Worm (Caenorhabditis elegans): ENCODE results near the gene col-131.

col-131 gene

DNA sequence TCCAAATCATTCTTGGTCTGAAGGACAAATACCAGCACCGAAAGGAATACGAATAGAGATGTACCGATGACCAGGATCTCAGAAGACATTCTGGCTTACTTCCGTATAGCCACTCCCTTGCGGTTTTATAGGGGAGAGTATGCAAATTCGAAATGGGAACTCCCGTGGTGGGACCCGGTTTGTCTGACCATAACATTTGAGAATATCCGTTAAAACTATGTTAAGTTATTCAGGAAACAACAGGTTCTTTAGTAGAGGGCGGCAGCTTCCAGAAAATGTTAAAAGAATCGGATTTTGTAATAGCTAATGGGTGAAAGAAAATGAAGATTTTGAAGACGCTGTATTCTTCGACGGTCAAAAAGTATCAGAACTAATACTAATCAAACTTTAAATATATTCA is at the start of gene col-131:
col-131 (minus strand) TSS at position 101 of the 400 bp plus-strand sequence.
- TF ChIP-seq nhr-179 (tag; optimal IDR thresholded peaks at IDR 0.05) (no peak), fkh-3 (tag; optimal IDR thresholded peaks at IDR 0.05) (no peak), snpc-4 (GFP tag; optimal IDR thresholded peaks at IDR 0.05) (no peak), snpc-4 (tag; optimal IDR thresholded peaks at IDR 0.05) (no peak)

DNA sequence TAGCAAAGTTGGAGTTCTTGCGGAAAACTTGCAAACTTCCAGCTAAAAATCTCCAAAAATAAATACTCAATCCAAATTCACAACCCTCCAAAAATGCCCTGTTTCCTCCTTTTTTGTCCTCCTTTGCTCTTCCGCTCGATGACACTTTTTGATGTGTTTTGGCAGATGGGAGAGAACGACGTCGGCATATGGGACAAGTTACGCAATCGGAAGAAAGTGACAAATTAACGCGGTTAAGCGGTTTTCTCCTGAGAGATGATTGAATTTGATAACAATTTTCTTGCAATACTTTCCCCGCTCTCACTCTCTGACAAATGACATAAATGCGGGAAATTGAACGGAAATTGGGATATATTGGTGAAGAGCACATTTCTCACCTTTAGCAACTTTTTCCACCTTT is 49.6 kb upstream of the col-131 start:
- TF ChIP-seq F57C9.4 (tag; optimal IDR thresholded peaks at IDR 0.05) (no peak), ceh-91 (GFP tag; IDR thresholded peaks at IDR 0.05) (no peak), F22D6.2 (tag; optimal IDR thresholded peaks at IDR 0.05) (no peak), dpff-1 (tag; optimal IDR thresholded peaks at IDR 0.05) (no peak), nfya-1 (tag; optimal IDR thresholded peaks at IDR 0.05; ENCODE audit: borderline replicate concordance, insufficient read depth) (no peak), T26A5.8 (tag; optimal IDR thresholded peaks at IDR 0.05) (no peak)

- no peak for TF ChIP-seq ztf-18 (tag; optimal IDR thresholded peaks at IDR 0.05)
- TF ChIP-seq hrde-1 (tag; optimal IDR thresholded peaks at IDR 0.05; ENCODE audit: borderline replicate concordance): no peak
- no peak for TF ChIP-seq lsy-27 (tag; optimal IDR thresholded peaks at IDR 0.05; ENCODE audit: borderline replicate concordance, insufficient read depth)
- no peak for TF ChIP-seq F10E7.11 (tag; optimal IDR thresholded peaks at IDR 0.05)
- no peak for TF ChIP-seq zim-3 (tag; optimal IDR thresholded peaks at IDR 0.05)
- TF ChIP-seq mcd-1 (GFP tag; IDR thresholded peaks at IDR 0.05): no peak
- no peak for TF ChIP-seq nhr-179 (tag; optimal IDR thresholded peaks at IDR 0.05)
- no peak for TF ChIP-seq B0019.2 (GFP tag; conservative IDR thresholded peaks at IDR 0.05)
- TF ChIP-seq madf-8 (GFP tag; conservative IDR thresholded peaks at IDR 0.05): no peak
- TF ChIP-seq pha-4 (tag; optimal IDR thresholded peaks at IDR 0.05): no peak
These were observed 45.9 kb upstream of the col-131 start, which contains the start of gene best-2 for ce11 chrIV:13112982-13113381. Gene best-2, minus strand, starts transcription at chrIV:13113082.

- TF ChIP-seq madf-3 (GFP tag; IDR thresholded peaks at IDR 0.05) (no peak), atf-7 (tag; optimal IDR thresholded peaks at IDR 0.05) (no peak), egl-44 (GFP tag; IDR thresholded peaks at IDR 0.05) (no peak), tbx-9 (tag; optimal IDR thresholded peaks at IDR 0.05; ENCODE audit: borderline replicate concordance) (no peak), nfya-1 (tag; optimal IDR thresholded peaks at IDR 0.05; ENCODE audit: borderline replicate concordance, insufficient read depth) (no peak), pha-4 (tag; optimal IDR thresholded peaks at IDR 0.05) (no peak), chd-7 (tag; optimal IDR thresholded peaks at IDR 0.05) (no peak), gei-17 (GFP tag; optimal IDR thresholded peaks at IDR 0.05) (no peak), T26A5.8 (tag; optimal IDR thresholded peaks at IDR 0.05) (no peak), C17E4.6 (GFP tag; IDR thresholded peaks at IDR 0.05) (no peak)
These were observed 43.8 kb upstream of the col-131 start for ce11 chrIV:13110876-13111275.

DNA sequence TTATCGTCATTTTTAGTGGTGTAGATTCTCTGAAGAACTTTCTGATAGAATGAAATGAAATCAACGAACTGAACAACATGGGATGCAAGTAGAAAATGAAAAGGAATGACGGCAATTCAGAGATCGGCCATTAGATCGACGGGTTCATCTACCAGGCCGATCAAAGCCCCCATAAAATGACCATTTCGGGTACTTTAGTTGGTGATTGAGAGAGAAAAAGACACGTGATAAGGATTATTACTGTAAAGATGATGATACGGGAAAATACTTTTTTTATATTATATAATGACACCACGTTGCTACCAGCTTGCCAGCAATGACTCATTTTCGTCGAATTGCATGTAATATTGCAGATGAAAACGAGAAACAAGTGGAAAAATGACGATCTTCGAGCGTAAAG is 42.7 kb upstream of the col-131 start, which contains the start of gene best-1:
best-1 (minus strand) TSS at position 29 of the 400 bp plus-strand sequence.
- TF ChIP-seq F37B4.10 (GFP tag; IDR thresholded peaks at IDR 0.05): no peak
- peak; percentile 24 for TF ChIP-seq lin-40 (tag; optimal IDR thresholded peaks at IDR 0.05)
- TF ChIP-seq F57C9.4 (tag; optimal IDR thresholded peaks at IDR 0.05): no peak

DNA sequence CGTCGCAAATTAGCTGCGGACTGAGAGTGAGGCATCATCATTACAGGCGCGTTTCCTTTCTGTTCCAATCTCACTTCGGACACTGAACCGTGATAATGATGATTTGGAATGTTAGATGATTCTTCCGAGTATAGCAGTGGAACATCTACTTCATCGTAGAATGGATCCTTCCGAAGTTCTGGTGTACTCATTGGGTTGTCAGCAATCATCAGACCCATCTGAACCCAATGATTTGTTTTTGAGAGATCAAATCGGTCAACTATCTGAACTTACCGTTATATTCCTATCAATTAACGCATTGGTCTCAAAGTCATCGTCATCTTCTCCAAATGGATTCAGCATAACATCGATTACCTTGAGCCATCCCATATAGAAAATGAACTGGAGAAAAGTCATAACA is 41.3 kb upstream of the col-131 start:
- no peak for TF ChIP-seq attf-3 (GFP tag; conservative IDR thresholded peaks at IDR 0.05)
- TF ChIP-seq T26A5.8 (tag; optimal IDR thresholded peaks at IDR 0.05): no peak
- TF ChIP-seq zfh-2 (GFP tag; conservative IDR thresholded peaks at IDR 0.05): no peak
- TF ChIP-seq lin-35 (GFP tag; optimal IDR thresholded peaks at IDR 0.05): no peak
- TF ChIP-seq let-526 (GFP tag; IDR thresholded peaks at IDR 0.05): no peak
- no peak for TF ChIP-seq nhr-80 (tag; optimal IDR thresholded peaks at IDR 0.05)
- TF ChIP-seq lsy-27 (tag; optimal IDR thresholded peaks at IDR 0.05; ENCODE audit: borderline replicate concordance, insufficient read depth): no peak
- TF ChIP-seq tlf-1 (GFP tag; optimal IDR thresholded peaks at IDR 0.05): no peak
- TF ChIP-seq mcd-1 (GFP tag; IDR thresholded peaks at IDR 0.05): no peak
- no peak for TF ChIP-seq ztf-22 (GFP tag; optimal IDR thresholded peaks at IDR 0.05)
- TF ChIP-seq snpc-1.1 (tag; optimal IDR thresholded peaks at IDR 0.05; ENCODE audit: insufficient read depth): no peak
- no peak for TF ChIP-seq rcor-1 (GFP tag; IDR thresholded peaks at IDR 0.05)
- TF ChIP-seq snpc-1.3 (tag; optimal IDR thresholded peaks at IDR 0.05; ENCODE audit: insufficient read depth): no peak
- TF ChIP-seq pbrm-1 (GFP tag; IDR thresholded peaks at IDR 0.05): no peak
- TF ChIP-seq F57A8.1 (GFP tag; optimal IDR thresholded peaks at IDR 0.05): no peak
